Worm (Caenorhabditis elegans) whole organism, L1 larva: ENCODE data around the gene F26A10.2.

Experiments used
- F16B12.6 ChIP-seq: fragments of 150-350 bp; optimal IDR thresholded peaks from 2 replicates; lab custom pipeline; 2014; ENCODE audit warnings: missing biosample characterization, missing genetic modification characterization
- Y116A8C.19 ChIP-seq: sonication (generic microtip); optimal IDR thresholded peaks from 2 replicates; lab custom pipeline; 2016; ENCODE audit warnings: missing compliant biosample characterization, missing genetic modification characterization, borderline replicate concordance
- aha-1 ChIP-seq: fragments of 150-350 bp; optimal IDR thresholded peaks from 2 replicates; lab custom pipeline; 2014; ENCODE audit warnings: missing biosample characterization, missing genetic modification characterization
- alr-1 ChIP-seq: fragments of 200-800 bp; sonication (Bioruptor generic); optimal IDR thresholded peaks from 2 replicates; lab custom pipeline; 2018; ENCODE audit warnings: borderline replicate concordance, mild to moderate bottlenecking, missing genetic modification characterization, missing compliant biosample characterization
- aly-2 ChIP-seq: fragments of 150-350 bp; optimal IDR thresholded peaks from 2 replicates; lab custom pipeline; 2014; ENCODE audit warnings: missing biosample characterization, missing genetic modification characterization
- ama-1 ChIP-seq: fragments of 150-350 bp; optimal IDR thresholded peaks from 2 replicates; lab custom pipeline; 2014
- blmp-1 ChIP-seq: fragments of 150-350 bp; optimal IDR thresholded peaks from 2 replicates; lab custom pipeline; 2014; ENCODE audit warnings: missing biosample characterization, missing genetic modification characterization
- ceh-8 ChIP-seq: fragments of 200-800 bp; sonication (Bioruptor generic); optimal IDR thresholded peaks from 2 replicates; lab custom pipeline; 2018; ENCODE audit warnings: mild to moderate bottlenecking, missing genetic modification characterization, moderate library complexity, missing compliant biosample characterization
- ceh-82 ChIP-seq, 3 experiments: fragments of 150-350 bp in 1 of 3; sonication (generic microtip) in 2 of 3; optimal IDR thresholded peaks; 2 replicates each; lab custom pipeline; 2014 to 2017; ENCODE audit warnings: missing biosample characterization in 3 of 3, missing genetic modification characterization in 3 of 3
- ceh-90 ChIP-seq: sonication (generic microtip); optimal IDR thresholded peaks from 2 replicates; lab custom pipeline; 2016; ENCODE audit warnings: missing genetic modification characterization, missing compliant biosample characterization
- ces-1 ChIP-seq: fragments of 150-350 bp; optimal IDR thresholded peaks from 2 replicates; lab custom pipeline; 2014; ENCODE audit warnings: missing biosample characterization, missing genetic modification reagents, missing genetic modification characterization
- dsc-1 ChIP-seq: sonication (generic microtip); optimal IDR thresholded peaks from 2 replicates; lab custom pipeline; 2016; ENCODE audit warnings: mild to moderate bottlenecking, missing genetic modification characterization, missing compliant biosample characterization
- efl-1 ChIP-seq, 4 experiments: fragments of 150-350 bp; optimal IDR thresholded peaks in 3 of 4; peaks in 1 of 4; 1 replicate in 1 of 4; 2 replicates in 3 of 4; lab custom pipeline; 2014; ENCODE audit warnings: missing biosample characterization in 2 of 4, missing genetic modification characterization in 2 of 4, missing genetic modification reagents in 2 of 4
- efl-3 ChIP-seq: fragments of 200-800 bp; sonication (Bioruptor generic); optimal IDR thresholded peaks from 2 replicates; lab custom pipeline; 2018; ENCODE audit warnings: mild to moderate bottlenecking, missing genetic modification characterization, missing compliant biosample characterization
- ets-5 ChIP-seq: fragments of 200-800 bp; sonication (Bioruptor generic); IDR thresholded peaks from 2 replicates; pipeline ENCODE4 v1.3.6; 2022; ENCODE audit warnings: missing genetic modification characterization, missing compliant biosample characterization
- fkh-10 ChIP-seq: sonication (generic microtip); optimal IDR thresholded peaks from 2 replicates; lab custom pipeline; 2017; ENCODE audit warnings: missing biosample characterization, missing genetic modification reagents, missing genetic modification characterization
- fkh-8 ChIP-seq: sonication (generic microtip); optimal IDR thresholded peaks from 2 replicates; lab custom pipeline; 2016; ENCODE audit warnings: mild to moderate bottlenecking, missing genetic modification characterization, missing compliant biosample characterization
- hpl-2 ChIP-seq: fragments of 150-350 bp; optimal IDR thresholded peaks from 2 replicates; lab custom pipeline; 2014; ENCODE audit warnings: missing biosample characterization, missing genetic modification reagents, missing genetic modification characterization
- irx-1 ChIP-seq: sonication (generic microtip); optimal IDR thresholded peaks from 2 replicates; lab custom pipeline; 2016; ENCODE audit warnings: missing genetic modification characterization, missing compliant biosample characterization
- isw-1 ChIP-seq: fragments of 200-800 bp; sonication (Bioruptor generic); IDR thresholded peaks from 2 replicates; pipeline ENCODE4 v1.3.6; 2022; ENCODE audit warnings: missing genetic modification characterization, missing compliant biosample characterization
- lin-14 ChIP-seq: fragments of 200-800 bp; sonication (Bioruptor generic); optimal IDR thresholded peaks from 2 replicates; lab custom pipeline; 2018; ENCODE audit warnings: mild to moderate bottlenecking, missing genetic modification characterization, moderate library complexity, missing compliant biosample characterization
- mep-1 ChIP-seq: fragments of 150-350 bp; optimal IDR thresholded peaks from 2 replicates; lab custom pipeline; 2014; ENCODE audit warnings: missing biosample characterization, missing genetic modification characterization
- nhr-11 ChIP-seq: fragments of 150-350 bp; optimal IDR thresholded peaks from 2 replicates; lab custom pipeline; 2014; ENCODE audit warnings: missing biosample characterization, missing genetic modification characterization
- nhr-12 ChIP-seq: sonication (generic microtip); optimal IDR thresholded peaks from 2 replicates; lab custom pipeline; 2017; ENCODE audit warnings: missing biosample characterization, missing genetic modification characterization
- nhr-19 ChIP-seq: fragments of 200-800 bp; sonication (Bioruptor generic); conservative IDR thresholded peaks from 2 replicates; pipeline ENCODE4 v1.3.6; 2022; ENCODE audit warnings: missing genetic modification characterization, missing compliant biosample characterization
- nhr-28 ChIP-seq: fragments of 150-350 bp; optimal IDR thresholded peaks from 2 replicates; lab custom pipeline; 2014; ENCODE audit warnings: missing biosample characterization, missing genetic modification characterization
- nhr-47 ChIP-seq: sonication (generic microtip); optimal IDR thresholded peaks from 2 replicates; lab custom pipeline; 2016; ENCODE audit warnings: mild to moderate bottlenecking, missing genetic modification characterization, moderate library complexity, missing compliant biosample characterization
- nhr-76 ChIP-seq: sonication (generic microtip); optimal IDR thresholded peaks from 2 replicates; lab custom pipeline; 2017; ENCODE audit warnings: missing biosample characterization, missing genetic modification characterization
- nhr-84 ChIP-seq: sonication (generic microtip); optimal IDR thresholded peaks from 2 replicates; lab custom pipeline; 2017; ENCODE audit warnings: missing biosample characterization, missing genetic modification characterization
- pag-3 ChIP-seq: sonication (generic microtip); optimal IDR thresholded peaks from 2 replicates; lab custom pipeline; 2017; ENCODE audit warnings: missing genetic modification characterization, mild to moderate bottlenecking, missing compliant biosample characterization, antibody characterized with exemption, borderline replicate concordance; ENCODE audit not compliant: insufficient read depth
- pqm-1 ChIP-seq: sonication (generic microtip); optimal IDR thresholded peaks from 3 replicates; lab custom pipeline; 2017; ENCODE audit warnings: missing biosample characterization, missing genetic modification characterization
- skn-1 ChIP-seq: fragments of 150-350 bp; optimal IDR thresholded peaks from 2 replicates; lab custom pipeline; 2014; ENCODE audit warnings: missing biosample characterization, missing genetic modification characterization
- sox-4 ChIP-seq: sonication (generic microtip); optimal IDR thresholded peaks from 2 replicates; lab custom pipeline; 2016; ENCODE audit warnings: missing genetic modification characterization, missing compliant biosample characterization
- sptf-1 ChIP-seq: fragments of 150-350 bp; optimal IDR thresholded peaks from 2 replicates; lab custom pipeline; 2014; ENCODE audit warnings: missing biosample characterization, missing genetic modification characterization
- sup-37 ChIP-seq: fragments of 200-800 bp; sonication (Bioruptor generic); optimal IDR thresholded peaks from 2 replicates; lab custom pipeline; 2018; ENCODE audit warnings: mild to moderate bottlenecking, missing genetic modification characterization, missing compliant biosample characterization
- swsn-7 ChIP-seq: sonication (generic microtip); optimal IDR thresholded peaks from 2 replicates; lab custom pipeline; 2016; ENCODE audit warnings: missing genetic modification characterization, missing compliant biosample characterization
- tbx-2 ChIP-seq: sonication (generic microtip); optimal IDR thresholded peaks from 2 replicates; lab custom pipeline; 2016; ENCODE audit warnings: missing genetic modification characterization, missing compliant biosample characterization
- tlp-1 ChIP-seq: fragments of 150-350 bp; optimal IDR thresholded peaks from 2 replicates; lab custom pipeline; 2014; ENCODE audit warnings: missing biosample characterization, missing genetic modification characterization
- unc-30 ChIP-seq: sonication (generic microtip); optimal IDR thresholded peaks from 2 replicates; lab custom pipeline; 2017; ENCODE audit warnings: missing biosample characterization, missing genetic modification characterization
- unc-62 ChIP-seq: fragments of 150-350 bp; optimal IDR thresholded peaks from 2 replicates; lab custom pipeline; 2014; ENCODE audit warnings: missing biosample characterization, missing genetic modification reagents, missing genetic modification characterization
- unc-98 ChIP-seq: fragments of 200-800 bp; sonication (Bioruptor generic); IDR thresholded peaks from 2 replicates; pipeline ENCODE4 v1.3.6; 2022; ENCODE audit warnings: missing genetic modification characterization, missing compliant biosample characterization
- vab-15 ChIP-seq: sonication (generic microtip); optimal IDR thresholded peaks from 2 replicates; lab custom pipeline; 2017; ENCODE audit warnings: missing genotype, mild to moderate bottlenecking, missing genetic modification characterization, missing compliant biosample characterization
- zip-4 ChIP-seq: fragments of 200-800 bp; sonication (Bioruptor generic); optimal IDR thresholded peaks from 2 replicates; lab custom pipeline; 2018; ENCODE audit warnings: mild to moderate bottlenecking, missing genetic modification characterization, moderate library complexity, missing compliant biosample characterization
- ztf-4 ChIP-seq: fragments of 150-350 bp; optimal IDR thresholded peaks from 2 replicates; lab custom pipeline; 2014; ENCODE audit warnings: missing biosample characterization, missing genetic modification characterization

Gene F26A10.2

DNA sequence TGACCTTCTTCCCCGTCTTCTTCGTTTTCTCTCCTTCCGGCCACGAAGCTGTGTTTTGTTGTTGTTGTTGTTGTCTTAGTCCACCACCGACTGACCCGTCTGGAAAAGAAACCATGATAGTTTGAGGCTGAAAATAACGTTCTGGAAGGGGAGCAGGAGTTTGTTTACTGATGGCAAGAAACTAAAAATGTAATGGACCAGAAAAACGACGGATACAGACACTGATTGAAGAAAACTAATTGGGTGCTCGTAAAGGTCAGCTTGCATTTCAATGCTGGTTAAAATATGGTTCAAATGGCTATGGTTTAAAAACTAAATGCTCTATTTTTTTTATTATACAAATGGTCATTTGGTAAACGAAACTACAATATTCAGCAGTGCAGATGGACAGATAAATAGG is at the start of gene F26A10.2:
Gene F26A10.2 (minus strand): TSS at position 101 of the 400 bp plus-strand sequence.
- no peak for TF ChIP-seq efl-3 (GFP tag; lab: Kevin White, UChicago)
- no peak for TF ChIP-seq pag-3
- TF ChIP-seq ceh-82 (tag; optimal IDR thresholded peaks at IDR 0.05; lab: Kevin White, UChicago): no peak
- no peak for TF ChIP-seq pqm-1 (tag; lab: Kevin White, UChicago)
- no peak for TF ChIP-seq ama-1 (lab: Kevin White, UChicago)
- TF ChIP-seq alr-1 (tag; lab: Kevin White, UChicago): no peak
- no peak for TF ChIP-seq blmp-1 (tag; lab: Kevin White, UChicago)
- no peak for TF ChIP-seq nhr-84 (tag; lab: Kevin White, UChicago)
- TF ChIP-seq hpl-2 (GFP tag; lab: Kevin White, UChicago): no peak
- TF ChIP-seq ceh-90 (tag; lab: Kevin White, UChicago): no peak

DNA sequence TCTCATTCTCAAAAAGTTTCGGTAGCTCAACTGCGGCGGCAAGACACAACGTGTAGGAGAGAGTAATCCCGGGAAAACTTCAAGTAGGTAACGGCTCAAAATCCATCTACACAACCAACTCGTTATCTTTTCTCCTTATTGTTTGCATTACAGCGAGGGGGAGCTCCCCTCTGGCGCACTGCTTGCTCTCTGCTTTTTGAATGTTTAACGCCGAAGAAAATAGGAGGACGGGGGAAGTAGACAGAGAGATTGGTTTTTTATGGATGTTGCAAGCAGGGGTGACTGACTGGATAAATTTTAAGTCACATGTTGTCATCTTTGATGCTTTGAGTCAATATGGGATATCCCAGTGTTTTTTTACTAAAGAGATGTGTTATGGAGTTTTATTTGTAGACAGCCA is 44.4 kb upstream of the F26A10.2 start:
- TF ChIP-seq tbx-2 (peak; percentile 9), efl-1 (optimal IDR thresholded peaks at IDR 0.05; lab: Kevin White, UChicago) (no peak), efl-1 (GFP tag; optimal IDR thresholded peaks at IDR 0.05 in 1 of 2; lab: Kevin White, UChicago) (peak in 1 of 2 experiments; percentile 13), dsc-1 (peak; percentile 11), swsn-7 (tag; lab: Kevin White, UChicago) (no peak), lin-14 (GFP tag; lab: Kevin White, UChicago) (peak; percentile 51)

DNA sequence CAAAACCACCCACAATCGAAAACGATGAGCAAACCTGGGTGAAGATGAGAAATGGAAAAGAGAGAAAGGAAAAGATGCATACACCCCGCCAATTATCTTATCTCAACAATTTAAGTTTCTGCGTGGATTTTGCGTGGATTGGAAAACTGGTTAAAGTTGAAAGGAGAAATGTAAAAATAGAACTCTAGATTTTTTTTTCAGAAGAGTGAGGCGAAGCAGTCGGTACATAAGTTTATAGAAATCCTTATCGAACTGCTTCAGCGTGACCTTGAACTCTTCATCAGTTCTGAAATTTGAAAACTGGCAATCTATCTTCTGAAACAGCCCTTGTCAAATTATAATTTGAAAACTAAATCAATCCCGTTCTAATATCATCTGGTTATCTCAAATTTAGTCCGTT is 43.9 kb upstream of the F26A10.2 start, which contains the start of gene clik-2:
Gene clik-2 (minus strand): TSS at position 101 of the 400 bp plus-strand sequence.
- TF ChIP-seq unc-98 (GFP tag; lab: Robert Waterston, UW) (no peak), tlp-1 (tag; lab: Kevin White, UChicago) (no peak), ets-5 (no peak), nhr-76 (tag; lab: Kevin White, UChicago) (no peak), Y116A8C.19 (tag; lab: Kevin White, UChicago) (no peak), hpl-2 (GFP tag; lab: Kevin White, UChicago) (no peak), irx-1 (tag; lab: Kevin White, UChicago) (no peak), aha-1 (tag; lab: Kevin White, UChicago) (no peak), skn-1 (tag; lab: Kevin White, UChicago) (no peak), efl-3 (GFP tag; lab: Kevin White, UChicago) (no peak), zip-4 (GFP tag; lab: Kevin White, UChicago) (no peak), nhr-47 (no peak), dsc-1 (no peak), ceh-90 (tag; lab: Kevin White, UChicago) (no peak), sup-37 (GFP tag; lab: Kevin White, UChicago) (no peak)

DNA sequence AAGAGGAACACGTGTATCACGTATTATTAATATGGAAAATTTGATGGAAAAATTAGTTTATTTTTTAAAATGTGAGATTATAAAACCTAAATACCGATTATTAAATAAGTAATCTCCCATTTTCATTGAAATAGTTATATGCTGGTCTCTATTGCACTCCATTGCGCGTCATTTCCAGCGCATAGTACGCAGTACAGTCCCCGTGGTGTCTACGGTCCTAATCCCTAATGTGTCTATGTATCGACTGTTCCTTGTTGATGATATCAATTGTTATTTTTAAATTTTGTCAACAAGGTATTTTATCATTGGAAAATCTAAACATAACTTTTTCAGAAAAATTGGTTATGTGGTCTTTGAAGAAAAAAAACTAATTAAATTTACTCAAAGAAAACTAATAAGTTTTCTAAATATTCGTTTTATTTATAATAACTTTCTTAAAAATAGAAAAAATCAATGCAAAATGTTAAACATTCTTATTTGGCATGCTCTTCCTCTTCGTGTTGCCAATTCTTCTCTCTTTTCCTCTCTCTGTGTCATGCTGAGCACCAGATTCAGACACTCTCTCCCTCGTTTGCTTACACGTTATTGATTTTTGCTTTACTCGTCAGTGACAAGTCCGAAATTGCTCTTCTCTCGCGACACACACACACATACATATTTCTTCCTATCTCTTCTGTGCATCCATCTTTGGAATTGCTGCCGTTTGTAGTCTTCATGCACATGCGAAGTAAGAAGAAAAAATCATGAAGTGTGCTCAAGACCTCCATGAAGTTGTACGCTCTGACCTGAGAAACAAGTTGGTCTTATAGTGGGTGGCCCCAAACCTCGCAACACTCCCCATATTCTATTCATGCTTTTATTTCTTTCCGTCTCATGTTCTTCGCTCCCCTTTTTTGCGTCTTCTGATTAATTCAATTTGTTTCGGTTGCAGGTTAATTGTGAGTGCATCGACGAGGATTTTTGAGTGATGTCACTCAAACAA is 37.0 kb upstream of the F26A10.2 start, which contains the start of gene unc-18:
Gene unc-18 (plus strand): TSS at position 932 of the 982 bp plus-strand sequence.
- TF ChIP-seq mep-1 (no peak), alr-1 (tag; lab: Kevin White, UChicago) (no peak), lin-14 (GFP tag; lab: Kevin White, UChicago) (peak; percentile 79), unc-62 (GFP tag; lab: Kevin White, UChicago) (no peak), unc-30 (tag; lab: Kevin White, UChicago) (no peak), ces-1 (no peak), vab-15 (no peak), sox-4 (no peak), nhr-28 (tag; lab: Kevin White, UChicago) (no peak), F16B12.6 (peak; percentile 73), nhr-12 (no peak), pqm-1 (tag; lab: Kevin White, UChicago) (no peak), pag-3 (no peak), nhr-19 (no peak), fkh-8 (tag; lab: Kevin White, UChicago) (peak; percentile 57), ceh-90 (tag; lab: Kevin White, UChicago) (no peak), ztf-4 (tag; lab: Kevin White, UChicago) (no peak), fkh-10 (GFP tag; lab: Kevin White, UChicago) (peak; percentile 34), ceh-8 (no peak), aly-2 (tag; lab: Kevin White, UChicago) (no peak), nhr-11 (tag; lab: Kevin White, UChicago) (no peak), isw-1 (GFP tag; lab: Robert Waterston, UW) (peak; percentile 9; the same call in 1 of the 2 replicates), sptf-1 (no peak), aha-1 (tag; lab: Kevin White, UChicago) (no peak)
